Fruit fly (Drosophila melanogaster) whole organism, embryonic: ENCODE results near the gene CG44005.

Experiments used
- Ada2b ChIP-seq: fragments of 200-800 bp; sonication (Bioruptor generic); IDR thresholded peaks from 2 replicates; pipeline ENCODE4 v1.3.6; 2022; ENCODE audit warnings: missing biosample characterization, missing genetic modification characterization
- Adf1 ChIP-seq: fragments of 200-800 bp; sonication (Bioruptor generic); IDR thresholded peaks from 2 replicates; pipeline ENCODE4 v1.3.6; 2022; ENCODE audit warnings: missing biosample characterization, missing genetic modification characterization
- Asciz ChIP-seq: fragments of 200-800 bp; sonication (Bioruptor generic); optimal IDR thresholded peaks from 2 replicates; lab custom pipeline; 2017; ENCODE audit warnings: missing biosample characterization, mild to moderate bottlenecking, missing genetic modification characterization, missing genetic modification reagents
- Atf6 ChIP-seq: fragments of 200-800 bp; sonication (Bioruptor generic); IDR thresholded peaks from 2 replicates; pipeline ENCODE4 v1.3.6; 2022; ENCODE audit warnings: missing biosample characterization, missing genetic modification characterization
- B-H1 ChIP-seq: fragments of 200-800 bp; sonication (Bioruptor generic); IDR thresholded peaks from 3 replicates; pipeline ENCODE4 v1.3.6; 2022; ENCODE audit warnings: missing biosample characterization, missing genetic modification characterization
- Bgb ChIP-seq: fragments of 200-800 bp; sonication (Bioruptor generic); IDR thresholded peaks from 2 replicates; pipeline ENCODE4 v1.3.6; 2022; ENCODE audit warnings: missing biosample characterization, missing genetic modification characterization; ENCODE audit not compliant: partially characterized antibody
- CG10462 ChIP-seq: fragments of 200-800 bp; sonication (Bioruptor generic); optimal IDR thresholded peaks from 2 replicates; lab custom pipeline; 2016; ENCODE audit warnings: missing biosample characterization, missing genetic modification characterization
- CG10543 ChIP-seq: fragments of 200-800 bp; sonication (Bioruptor generic); optimal IDR thresholded peaks from 3 replicates; lab custom pipeline; 2017; ENCODE audit warnings: missing biosample characterization, mild to moderate bottlenecking, missing genetic modification characterization, moderate library complexity
- CG11247 ChIP-seq: fragments of 200-800 bp; sonication (Bioruptor generic); IDR thresholded peaks from 2 replicates; pipeline ENCODE4 v1.3.6; 2022; ENCODE audit warnings: missing biosample characterization, missing genetic modification characterization
- CG12219 ChIP-seq: fragments of 200-800 bp; sonication (Bioruptor generic); optimal IDR thresholded peaks from 3 replicates; lab custom pipeline; 2018; ENCODE audit warnings: missing biosample characterization, mild to moderate bottlenecking, missing genetic modification characterization
- CG13894 ChIP-seq: fragments of 200-800 bp; sonication (Bioruptor generic); optimal IDR thresholded peaks from 3 replicates; lab custom pipeline; 2018; ENCODE audit warnings: missing biosample characterization, mild to moderate bottlenecking, missing genetic modification characterization, moderate library complexity
- CG14014 ChIP-seq: fragments of 200-800 bp; sonication (Bioruptor generic); IDR thresholded peaks from 2 replicates; pipeline ENCODE4 v1.3.6; 2022; ENCODE audit warnings: missing biosample characterization, missing genetic modification characterization
- CG14050 ChIP-seq: fragments of 200-800 bp; sonication (Bioruptor generic); IDR thresholded peaks from 3 replicates; pipeline ENCODE4 v1.3.6; 2022; ENCODE audit warnings: missing biosample characterization, missing genetic modification characterization
- CG1529 ChIP-seq: fragments of 200-800 bp; sonication (Bioruptor generic); optimal IDR thresholded peaks from 3 replicates; lab custom pipeline; 2018; ENCODE audit warnings: missing biosample characterization, missing genetic modification characterization
- CG1603 ChIP-seq: fragments of 200-800 bp; sonication (Bioruptor generic); optimal IDR thresholded peaks from 2 replicates; lab custom pipeline; 2019; ENCODE audit warnings: missing biosample characterization, mild to moderate bottlenecking, missing genetic modification characterization, moderate library complexity
- CG17829 ChIP-seq: fragments of 200-800 bp; optimal IDR thresholded peaks from 2 replicates; lab custom pipeline; 2019; ENCODE audit warnings: missing biosample characterization, mild to moderate bottlenecking, missing genetic modification characterization, moderate library complexity
- CG31441 ChIP-seq: fragments of 200-800 bp; sonication (Bioruptor generic); IDR thresholded peaks from 2 replicates; pipeline ENCODE4 v1.3.6; 2022; ENCODE audit warnings: missing biosample characterization, missing genetic modification characterization
- CG3163 ChIP-seq: fragments of 200-800 bp; sonication (Bioruptor generic); optimal IDR thresholded peaks from 3 replicates; lab custom pipeline; 2016; ENCODE audit warnings: missing biosample characterization, missing genetic modification characterization
- CG4360 ChIP-seq: fragments of 200-800 bp; sonication (Bioruptor generic); IDR thresholded peaks from 2 replicates; pipeline ENCODE4 v1.3.6; 2022; ENCODE audit warnings: missing biosample characterization, missing genetic modification characterization
- CG4730 ChIP-seq: fragments of 200-800 bp; sonication (Bioruptor generic); IDR thresholded peaks from 2 replicates; pipeline ENCODE4 v1.3.6; 2022; ENCODE audit warnings: missing biosample characterization, missing genetic modification characterization
- D19A ChIP-seq: fragments of 200-800 bp; optimal IDR thresholded peaks from 3 replicates; lab custom pipeline; 2019; ENCODE audit warnings: missing biosample characterization, mild to moderate bottlenecking, missing genetic modification characterization, moderate library complexity
- Dad ChIP-seq: fragments of 200-800 bp; sonication (Bioruptor generic); optimal IDR thresholded peaks from 3 replicates; lab custom pipeline; 2016; ENCODE audit warnings: missing biosample characterization, missing genetic modification characterization
- Dll ChIP-seq: fragments of 200-800 bp; sonication (Bioruptor generic); IDR thresholded peaks from 4 replicates; pipeline ENCODE4 v1.3.6; 2022; ENCODE audit warnings: missing biosample characterization, missing genetic modification characterization; ENCODE audit not compliant: partially characterized antibody
- Dp ChIP-seq: fragments of 200-800 bp; sonication (Bioruptor generic); optimal IDR thresholded peaks from 2 replicates; lab custom pipeline; 2018; ENCODE audit warnings: missing biosample characterization, mild to moderate bottlenecking, missing genetic modification characterization, moderate library complexity
- Ets97D ChIP-seq: fragments of 200-800 bp; sonication (Bioruptor generic); optimal IDR thresholded peaks from 3 replicates; lab custom pipeline; 2016; ENCODE audit warnings: missing biosample characterization, missing genetic modification characterization
- HmgZ ChIP-seq: fragments of 200-800 bp; sonication (Bioruptor generic); optimal IDR thresholded peaks from 2 replicates; lab custom pipeline; 2018; ENCODE audit warnings: missing biosample characterization, mild to moderate bottlenecking, missing genetic modification characterization
- Lhr ChIP-seq: fragments of 200-800 bp; sonication (Bioruptor generic); optimal IDR thresholded peaks from 3 replicates; lab custom pipeline; 2017; ENCODE audit warnings: mild to moderate bottlenecking, missing biosample characterization, missing genetic modification reagents, missing genetic modification characterization
- Meics ChIP-seq: fragments of 200-800 bp; sonication (Bioruptor generic); optimal IDR thresholded peaks from 2 replicates; lab custom pipeline; 2017; ENCODE audit warnings: missing biosample characterization, mild to moderate bottlenecking, missing genetic modification characterization
- Mrtf ChIP-seq: fragments of 200-800 bp; sonication (Bioruptor generic); IDR thresholded peaks from 3 replicates; pipeline ENCODE4 v1.3.6; 2022; ENCODE audit warnings: missing biosample characterization, missing genetic modification characterization
- Nf-YB ChIP-seq: fragments of 200-800 bp; sonication (Bioruptor generic); optimal IDR thresholded peaks from 3 replicates; lab custom pipeline; 2019; ENCODE audit warnings: missing biosample characterization, mild to moderate bottlenecking, missing genetic modification characterization, moderate library complexity
- Rx ChIP-seq: fragments of 200-800 bp; sonication (Bioruptor generic); IDR thresholded peaks from 2 replicates; pipeline ENCODE4 v1.3.6; 2022; ENCODE audit warnings: missing biosample characterization, missing genetic modification characterization
- Side ChIP-seq: fragments of 200-800 bp; sonication (Bioruptor generic); optimal IDR thresholded peaks from 2 replicates; lab custom pipeline; 2016; ENCODE audit warnings: missing biosample characterization, missing genetic modification characterization
- Trl ChIP-seq, 3 experiments: fragments of >200 bp in 2 of 3; fragments of 200-800 bp in 1 of 3; sonication (Bioruptor generic) in 1 of 3; optimal IDR thresholded peaks; 2 replicates in 1 of 3; 3 replicates in 2 of 3; lab custom pipeline; 2016 to 2017; ENCODE audit warnings: missing biosample characterization in 1 of 3, missing genetic modification characterization in 1 of 3
- abd-A ChIP-seq: fragments of 200-800 bp; sonication (Bioruptor generic); optimal IDR thresholded peaks from 3 replicates; lab custom pipeline; 2019; ENCODE audit warnings: missing biosample characterization, mild to moderate bottlenecking, missing genetic modification characterization, moderate library complexity
- ash1 ChIP-seq: fragments of 200-800 bp; sonication (Bioruptor generic); optimal IDR thresholded peaks from 2 replicates; lab custom pipeline; 2018; ENCODE audit warnings: missing biosample characterization, mild to moderate bottlenecking, missing genetic modification characterization
- dimm ChIP-seq: fragments of 200-800 bp; sonication (Bioruptor generic); IDR thresholded peaks from 2 replicates; pipeline ENCODE4 v1.3.6; 2022; ENCODE audit warnings: missing biosample characterization, missing genetic modification characterization
- dpn ChIP-seq, 2 experiments: fragments of 200-800 bp; sonication (Bioruptor generic); optimal IDR thresholded peaks; 3 replicates each; lab custom pipeline; 2016; ENCODE audit warnings: missing biosample characterization in 2 of 2, missing genetic modification characterization in 2 of 2
- ewg ChIP-seq: fragments of 200-800 bp; sonication (Bioruptor generic); optimal IDR thresholded peaks from 3 replicates; lab custom pipeline; 2017; ENCODE audit warnings: mild to moderate bottlenecking, missing biosample characterization, missing genetic modification reagents, missing genetic modification characterization
- ken ChIP-seq: fragments of 200-800 bp; sonication (Bioruptor generic); IDR thresholded peaks from 3 replicates; pipeline ENCODE4 v1.3.6; 2022; ENCODE audit warnings: missing biosample characterization, missing genetic modification characterization
- luna ChIP-seq: fragments of 200-800 bp; sonication (Bioruptor generic); optimal IDR thresholded peaks from 2 replicates; lab custom pipeline; 2016; ENCODE audit warnings: missing biosample characterization, missing genetic modification characterization
- nerfin-1 ChIP-seq: fragments of 200-800 bp; sonication (Bioruptor generic); optimal IDR thresholded peaks from 3 replicates; lab custom pipeline; 2019; ENCODE audit warnings: missing biosample characterization, mild to moderate bottlenecking, missing genetic modification characterization, moderate library complexity
- pita ChIP-seq: fragments of 200-800 bp; sonication (Bioruptor generic); optimal IDR thresholded peaks from 2 replicates; lab custom pipeline; 2017; ENCODE audit warnings: missing biosample characterization, mild to moderate bottlenecking, missing genetic modification characterization
- pzg ChIP-seq: fragments of 200-800 bp; sonication (Bioruptor generic); optimal IDR thresholded peaks from 3 replicates; lab custom pipeline; 2018; ENCODE audit warnings: missing biosample characterization, mild to moderate bottlenecking, missing genetic modification characterization, moderate library complexity
- sens ChIP-seq: fragments of 200-800 bp; sonication (Bioruptor generic); peaks from one replicate; lab custom pipeline; 2016; ENCODE audit warnings: missing biosample characterization, missing genetic modification characterization
- seq ChIP-seq: fragments of 200-800 bp; sonication (Bioruptor generic); IDR thresholded peaks from 2 replicates; pipeline ENCODE4 v1.3.6; 2022; ENCODE audit warnings: missing biosample characterization, missing genetic modification characterization
- slbo ChIP-seq: fragments of 200-800 bp; sonication (Bioruptor generic); IDR thresholded peaks from 2 replicates; pipeline ENCODE4 v1.3.6; 2022; ENCODE audit warnings: missing biosample characterization, missing genetic modification characterization
- slp2 ChIP-seq: fragments of 200-800 bp; sonication (Bioruptor generic); optimal IDR thresholded peaks from 2 replicates; lab custom pipeline; 2016; ENCODE audit warnings: missing biosample characterization, missing genetic modification characterization
- tgo ChIP-seq: fragments of 200-800 bp; sonication (Bioruptor generic); IDR thresholded peaks from 3 replicates; pipeline ENCODE4 v1.3.6; 2022; ENCODE audit warnings: missing biosample characterization, missing genetic modification characterization

The CG44005 gene

DNA sequence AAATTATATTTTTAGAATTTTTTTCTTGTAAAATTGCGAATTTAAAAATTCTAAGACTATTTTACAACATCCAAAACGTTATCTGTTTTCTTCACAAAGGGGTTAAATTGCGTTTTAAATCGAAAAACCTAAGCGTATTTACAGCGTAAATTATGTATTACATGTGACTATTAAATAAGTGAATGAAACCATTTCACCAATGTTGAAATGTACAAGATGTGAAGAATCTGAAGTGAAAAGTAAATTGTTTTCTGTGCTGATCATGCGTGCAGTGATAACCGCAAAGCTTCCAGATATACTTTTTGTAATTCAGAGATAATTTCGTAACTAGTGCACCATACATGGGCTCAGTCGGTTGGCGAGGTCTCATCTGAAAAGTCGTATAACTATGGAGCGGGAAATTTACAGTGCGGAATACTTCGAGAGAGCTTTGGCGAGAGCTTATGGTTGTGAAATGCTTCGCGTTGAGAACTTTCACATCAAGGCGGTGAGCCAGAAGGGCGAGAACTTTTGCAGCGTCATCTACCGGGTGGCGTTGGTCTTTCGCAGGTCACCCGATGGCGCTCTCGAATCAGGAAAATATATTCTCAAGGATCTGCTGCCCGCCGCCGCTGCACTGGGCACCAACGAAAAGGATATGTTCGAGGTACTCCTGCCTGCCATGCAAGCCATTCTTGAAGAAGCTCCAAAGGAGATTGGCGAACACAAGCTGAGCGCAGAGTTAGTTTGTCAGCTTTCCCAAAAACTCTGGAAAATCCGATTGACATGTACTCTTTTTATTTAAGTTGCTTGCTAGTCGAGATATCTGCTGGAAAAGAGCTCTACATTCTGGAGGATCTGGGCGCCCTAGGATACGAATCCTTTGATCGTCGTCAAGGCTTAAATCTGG lies 42.4 kb upstream of the CG44005 start (continued):
- TF ChIP-seq Dll: 0 out of 4 replicates have a peak, but pooled peaks have one; percentile 18
- peak; percentile 31 for TF ChIP-seq HmgZ
- TF ChIP-seq Trl (optimal IDR thresholded peaks at IDR 0.05; lab: Kevin White, UChicago): peak in 1 of 2 experiments; percentile 2
- TF ChIP-seq Trl (GFP tag; optimal IDR thresholded peaks at IDR 0.05; lab: Kevin White, UChicago): peak; percentile 54
- peak; percentile 85 for TF ChIP-seq sens (GFP tag; lab: Kevin White, UChicago)
- TF ChIP-seq Dp (GFP tag; lab: Kevin White, UChicago): peak; percentile 8
- TF ChIP-seq ewg (GFP tag; lab: Kevin White, UChicago): peak; percentile 19
- TF ChIP-seq slp2 (GFP tag; lab: Kevin White, UChicago): peak; percentile 10
- TF ChIP-seq pita: peak; percentile 5
- TF ChIP-seq CG4730 (GFP tag; lab: Robert Waterston, UW): peak; percentile 39; the same call in 1 of the 2 replicates
- no peak for TF ChIP-seq dpn (GFP tag; optimal IDR thresholded peaks at IDR 0.05; lab: Kevin White, UChicago)
- peak; percentile 61; the same call in 1 of the 2 replicates for TF ChIP-seq Atf6 (GFP tag; lab: Robert Waterston, UW)
- TF ChIP-seq Ets97D: peak; percentile 13
- TF ChIP-seq slbo (GFP tag; lab: Robert Waterston, UW): peak; percentile 61
- peak; percentile 8 for TF ChIP-seq Lhr (GFP tag; lab: Kevin White, UChicago)
- TF ChIP-seq CG31441 (GFP tag; lab: Robert Waterston, UW): peak; percentile 55
- TF ChIP-seq Meics (GFP tag; lab: Kevin White, UChicago): peak; percentile 66
- TF ChIP-seq Dad (GFP tag; lab: Kevin White, UChicago): no peak
- no peak for TF ChIP-seq nerfin-1
- peak; percentile 24; the same call in 1 of the 2 replicates for TF ChIP-seq Adf1 (GFP tag; lab: Robert Waterston, UW)
- TF ChIP-seq CG3163 (GFP tag; lab: Kevin White, UChicago): no peak
- no peak for TF ChIP-seq B-H1 (GFP tag; lab: Robert Waterston, UW)
- no peak for TF ChIP-seq Rx
- peak; percentile 44; the same call in 1 of the 2 replicates for TF ChIP-seq Bgb (GFP tag; lab: Robert Waterston, UW)
- no peak for TF ChIP-seq abd-A (tag; lab: Kevin White, UChicago)
- TF ChIP-seq CG11247: peak; percentile 69
- TF ChIP-seq Asciz (GFP tag; lab: Kevin White, UChicago): peak; percentile 37
- peak; percentile 0 for TF ChIP-seq CG10462 (GFP tag; lab: Kevin White, UChicago)
- peak; percentile 49 for TF ChIP-seq CG12219 (GFP tag; lab: Kevin White, UChicago)
- TF ChIP-seq tgo (GFP tag; lab: Robert Waterston, UW): peak; percentile 22; the same call in 2 of the 3 replicates
- no peak for TF ChIP-seq dimm (GFP tag; lab: Robert Waterston, UW)
- no peak for TF ChIP-seq CG4360 (GFP tag; lab: Robert Waterston, UW)
- TF ChIP-seq Mrtf: peak; percentile 7; the same call in 1 of the 3 replicates
- peak; percentile 13 for TF ChIP-seq CG17829 (tag; lab: Kevin White, UChicago)
- TF ChIP-seq Side (GFP tag; lab: Kevin White, UChicago): peak; percentile 50
- TF ChIP-seq Nf-YB (GFP tag; lab: Kevin White, UChicago): peak; percentile 15
- peak; percentile 53 for TF ChIP-seq CG1529 (GFP tag; lab: Kevin White, UChicago)
- TF ChIP-seq CG14050 (GFP tag; lab: Robert Waterston, UW): peak; percentile 15; the same call in 1 of the 3 replicates
- peak; percentile 58; the same call in 1 of the 2 replicates for TF ChIP-seq CG14014 (GFP tag; lab: Robert Waterston, UW)
- peak; percentile 37 for TF ChIP-seq CG1603
- TF ChIP-seq Ada2b (GFP tag; lab: Robert Waterston, UW): 0 out of 2 replicates have a peak, but pooled peaks have one; percentile 9
- TF ChIP-seq pzg (GFP tag; lab: Kevin White, UChicago): peak; percentile 5
- peak; percentile 30 for TF ChIP-seq luna (GFP tag; lab: Kevin White, UChicago)
- TF ChIP-seq ash1 (GFP tag; lab: Kevin White, UChicago): peak; percentile 6
- TF ChIP-seq CG13894: peak; percentile 87
- TF ChIP-seq CG10543: peak; percentile 68
- 0 out of 3 replicates have a peak, but pooled peaks have one; percentile 15 for TF ChIP-seq ken (GFP tag; lab: Robert Waterston, UW)
- peak; percentile 57 for TF ChIP-seq D19A (tag; lab: Kevin White, UChicago)
- peak; percentile 75 for TF ChIP-seq seq
